Fruit fly (Drosophila melanogaster) whole organism, wandering third instar larva: ENCODE measurements around the gene mRpL15.
A peak's percentile ranks its signal among the peaks of the same experiment; 100 is the strongest.

Source experiments
- Abd-B ChIP-seq: fragments of >200 bp; optimal IDR thresholded peaks from 2 replicates; lab custom pipeline; 2017; ENCODE audit warnings: missing biosample characterization, missing genetic modification characterization
- Dfd ChIP-seq: fragments of >200 bp; optimal IDR thresholded peaks from 2 replicates; lab custom pipeline; 2017; ENCODE audit warnings: missing biosample characterization, missing genetic modification characterization
- Dif ChIP-seq: fragments of 200-275, 200-300 bp; sonication (Bioruptor generic); optimal IDR thresholded peaks from 2 replicates; lab custom pipeline; 2018; ENCODE audit warnings: missing biosample characterization, missing genetic modification characterization; ENCODE audit not compliant: partially characterized antibody
- Hnf4 ChIP-seq: fragments of 200-800 bp; sonication (Bioruptor generic); optimal IDR thresholded peaks from 2 replicates; lab custom pipeline; 2016; ENCODE audit warnings: missing biosample characterization, mild to moderate bottlenecking, missing genetic modification characterization
- Jra ChIP-seq: sonication (Bioruptor generic); optimal IDR thresholded peaks from 2 replicates; lab custom pipeline; 2016; ENCODE audit warnings: missing biosample characterization, missing genetic modification characterization
- Mio ChIP-seq: sonication (Bioruptor generic); optimal IDR thresholded peaks from 2 replicates; lab custom pipeline; 2016; ENCODE audit warnings: missing biosample characterization, missing genetic modification characterization
- OdsH ChIP-seq: fragments of 200-800 bp; sonication (Bioruptor generic); optimal IDR thresholded peaks from 2 replicates; lab custom pipeline; 2016; ENCODE audit warnings: missing biosample characterization, mild to moderate bottlenecking, missing genetic modification characterization
- Rel ChIP-seq, 2 experiments: fragments of 200-800 bp; sonication (Bioruptor generic) in 1 of 2; optimal IDR thresholded peaks; 2 replicates in 1 of 2; 3 replicates in 1 of 2; lab custom pipeline; 2016 to 2019; ENCODE audit warnings: mild to moderate bottlenecking in 2 of 2, missing biosample characterization in 2 of 2, missing genetic modification characterization in 2 of 2, moderate library complexity in 1 of 2
- br ChIP-seq: fragments of 200-800 bp; sonication (Bioruptor generic); optimal IDR thresholded peaks from 2 replicates; lab custom pipeline; 2016; ENCODE audit warnings: missing biosample characterization, missing genetic modification characterization
- dmrt93B ChIP-seq: fragments of 200-800 bp; sonication (Bioruptor generic); optimal IDR thresholded peaks from 2 replicates; lab custom pipeline; 2018; ENCODE audit warnings: missing biosample characterization, mild to moderate bottlenecking, missing genetic modification characterization
- dsf ChIP-seq: sonication (Bioruptor generic); optimal IDR thresholded peaks from 2 replicates; lab custom pipeline; 2016; ENCODE audit warnings: missing biosample characterization, missing genetic modification characterization, borderline replicate concordance
- h ChIP-seq: fragments of 200-800 bp; sonication (Bioruptor generic); optimal IDR thresholded peaks from 3 replicates; lab custom pipeline; 2016; ENCODE audit warnings: missing biosample characterization, mild to moderate bottlenecking, missing genetic modification characterization
- psq ChIP-seq: fragments of 200-800 bp; sonication (Bioruptor generic); optimal IDR thresholded peaks from 3 replicates; lab custom pipeline; 2017; ENCODE audit warnings: missing biosample characterization, mild to moderate bottlenecking, missing genetic modification characterization, moderate library complexity
- usp ChIP-seq: fragments of >200 bp; optimal IDR thresholded peaks from 2 replicates; lab custom pipeline; 2017; ENCODE audit warnings: missing biosample characterization, missing genetic modification characterization

- TF ChIP-seq Rel (GFP tag; optimal IDR thresholded peaks at IDR 0.05; lab: Kevin White, UChicago): peak; percentile 19
- TF ChIP-seq Rel (tag; optimal IDR thresholded peaks at IDR 0.05; lab: Kevin White, UChicago): peak; percentile 75
- TF ChIP-seq Hnf4 (GFP tag; lab: Kevin White, UChicago): peak; percentile 93
- TF ChIP-seq OdsH (GFP tag; lab: Kevin White, UChicago): peak; percentile 88
- no peak for TF ChIP-seq Abd-B (GFP tag; lab: Kevin White, UChicago)
- TF ChIP-seq dmrt93B (GFP tag; lab: Kevin White, UChicago): peak; percentile 68
- TF ChIP-seq h (GFP tag; lab: Kevin White, UChicago): peak; percentile 91
- TF ChIP-seq Dfd (GFP tag; lab: Kevin White, UChicago): no peak
- TF ChIP-seq Jra (GFP tag; lab: Kevin White, UChicago): peak; percentile 83
- TF ChIP-seq Dif (GFP tag; lab: Kevin White, UChicago): no peak
- no peak for TF ChIP-seq usp (GFP tag; lab: Kevin White, UChicago)
- peak; percentile 2 for TF ChIP-seq Mio (GFP tag; lab: Kevin White, UChicago)
- peak; percentile 53 for TF ChIP-seq dsf (GFP tag; lab: Kevin White, UChicago)
- TF ChIP-seq psq (GFP tag; lab: Kevin White, UChicago): peak; percentile 86
- TF ChIP-seq br (GFP tag; lab: Kevin White, UChicago): peak; percentile 86
Measured at dm6 chr3L:20474789-20475208, 38.8 kb upstream of the mRpL15 start.
